Fruit fly (Drosophila melanogaster) whole organism: ENCODE data around the gene CG1638.
A peak's percentile ranks its signal among the peaks of the same experiment; 100 is the strongest.

Experiments
- CG8478 ChIP-seq: fragments of >200 bp; optimal IDR thresholded peaks from 2 replicates; lab custom pipeline; 2018; ENCODE audit warnings: inconsistent platforms
- Dll ChIP-seq: fragments of >200 bp; optimal IDR thresholded peaks from 2 replicates; lab custom pipeline; 2017
- EcR ChIP-seq, 2 experiments: fragments of >200 bp; optimal IDR thresholded peaks; 2 replicates each; lab custom pipeline; 2017; ENCODE audit warnings: missing biosample characterization in 2 of 2, missing genetic modification characterization in 2 of 2, missing genetic modification reagents in 2 of 2
- pan ChIP-seq: fragments of >200 bp; optimal IDR thresholded peaks from 2 replicates; lab custom pipeline; 2017
- psq ChIP-seq: fragments of >200 bp; optimal IDR thresholded peaks from 2 replicates; lab custom pipeline; 2017
- usp ChIP-seq: fragments of >200 bp; optimal IDR thresholded peaks from 2 replicates; lab custom pipeline; 2017; ENCODE audit warnings: missing biosample characterization, missing genetic modification characterization, mixed read lengths

- no peak for TF ChIP-seq pan (lab: Kevin White, UChicago)
- peak; percentile 46 for TF ChIP-seq CG8478
- TF ChIP-seq usp (GFP tag; lab: Kevin White, UChicago) = no peak
- TF ChIP-seq psq (lab: Kevin White, UChicago) = no peak
- no peak for TF ChIP-seq Dll (lab: Kevin White, UChicago)
- TF ChIP-seq EcR (GFP tag; optimal IDR thresholded peaks at IDR 0.05; lab: Kevin White, UChicago) = no peak
These were observed 18.2 kb downstream of the CG1638 start for dm6 chr3R:31608438-31609188.
